Fruit fly (Drosophila melanogaster) whole organism: Measurements from ENCODE around the gene dop.

Source experiments
- CG8478 ChIP-seq: fragments of >200 bp; optimal IDR thresholded peaks from 2 replicates; lab custom pipeline; 2018; ENCODE audit warnings: inconsistent platforms
- pan ChIP-seq: fragments of >200 bp; optimal IDR thresholded peaks from 2 replicates; lab custom pipeline; 2017
- psq ChIP-seq: fragments of >200 bp; optimal IDR thresholded peaks from 2 replicates; lab custom pipeline; 2017
- usp ChIP-seq: fragments of >200 bp; optimal IDR thresholded peaks from 2 replicates; lab custom pipeline; 2017; ENCODE audit warnings: missing biosample characterization, missing genetic modification characterization, mixed read lengths

DNA sequence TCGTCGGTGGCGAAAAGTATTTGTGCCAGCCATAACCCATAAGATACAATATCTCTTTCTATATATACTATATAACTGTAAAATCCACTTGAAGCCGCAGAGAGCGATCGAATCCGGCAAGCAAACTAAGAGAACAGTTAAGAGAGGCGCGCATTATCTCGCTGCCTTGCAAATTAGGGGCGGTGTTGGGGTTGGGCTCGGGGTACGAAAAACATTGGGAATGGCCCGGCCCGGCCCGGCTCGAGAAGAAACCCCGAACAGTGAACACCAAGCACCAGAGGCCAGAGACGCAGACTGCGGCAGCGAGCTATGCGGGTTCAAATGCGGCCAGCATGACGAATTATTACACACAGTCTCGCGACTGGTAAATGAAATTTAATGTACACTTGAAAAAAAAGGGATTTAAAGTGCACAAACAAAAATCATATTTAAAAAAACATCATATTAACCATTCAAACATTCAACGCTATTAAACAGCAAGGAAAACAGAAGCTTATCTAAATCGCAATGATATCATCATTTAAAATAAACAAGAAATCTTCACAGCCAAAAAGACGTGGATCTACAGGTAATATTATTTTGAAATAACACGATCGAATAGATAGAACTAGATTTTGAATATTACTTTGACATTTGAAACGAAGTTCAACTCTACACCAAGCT is 33.3 kb upstream of the dop start:
- TF ChIP-seq psq (lab: Kevin White, UChicago) (no peak), usp (GFP tag; lab: Kevin White, UChicago) (no peak), pan (no peak), CG8478 (no peak)
